Worm (Caenorhabditis elegans) whole organism, L2 larva: Measurements from ENCODE around the gene pcs-1.
A peak's percentile ranks its signal among the peaks of the same experiment; 100 is the strongest.

Source experiments
- C34F6.9 ChIP-seq: fragments of 150-350 bp; optimal IDR thresholded peaks from 2 replicates; lab custom pipeline; 2014; ENCODE audit warnings: missing biosample characterization, missing genetic modification characterization
- R02D3.7 ChIP-seq: fragments of 150-350 bp; optimal IDR thresholded peaks from 2 replicates; lab custom pipeline; 2014; ENCODE audit warnings: missing biosample characterization, missing genetic modification characterization
- Y55F3AM.14 ChIP-seq: fragments of 200-800 bp; sonication (Bioruptor generic); optimal IDR thresholded peaks from 2 replicates; lab custom pipeline; 2018; ENCODE audit warnings: mild to moderate bottlenecking, missing genetic modification characterization, missing compliant biosample characterization
- ZK546.5 ChIP-seq: sonication (generic microtip); optimal IDR thresholded peaks from 2 replicates; lab custom pipeline; 2017; ENCODE audit warnings: missing biosample characterization, missing genetic modification characterization
- alr-1 ChIP-seq: fragments of 150-350 bp; optimal IDR thresholded peaks from 2 replicates; lab custom pipeline; 2014; ENCODE audit warnings: missing biosample characterization, missing genetic modification characterization
- blmp-1 ChIP-seq: sonication (generic microtip); optimal IDR thresholded peaks from 2 replicates; lab custom pipeline; 2017; ENCODE audit warnings: missing genetic modification characterization, mild to moderate bottlenecking, missing compliant biosample characterization, antibody characterized with exemption, moderate library complexity; ENCODE audit not compliant: insufficient read depth
- ceh-16 ChIP-seq: fragments of 150-350 bp; optimal IDR thresholded peaks from 2 replicates; lab custom pipeline; 2014; ENCODE audit warnings: missing biosample characterization, missing genetic modification characterization
- ceh-82 ChIP-seq: fragments of 150-350 bp; optimal IDR thresholded peaks from 2 replicates; lab custom pipeline; 2014; ENCODE audit warnings: missing biosample characterization, missing genetic modification characterization
- crh-2 ChIP-seq: sonication (generic microtip); optimal IDR thresholded peaks from 2 replicates; lab custom pipeline; 2017; ENCODE audit warnings: missing biosample characterization, missing genetic modification characterization
- egl-27 ChIP-seq: sonication (generic microtip); optimal IDR thresholded peaks from 3 replicates; lab custom pipeline; 2017; ENCODE audit warnings: missing biosample characterization, missing genetic modification reagents, missing genetic modification characterization
- fos-1 ChIP-seq: fragments of 150-350 bp; optimal IDR thresholded peaks from 2 replicates; lab custom pipeline; 2014; ENCODE audit warnings: missing biosample characterization, missing genetic modification characterization
- gmeb-1 ChIP-seq: fragments of 150-350 bp; optimal IDR thresholded peaks from 2 replicates; lab custom pipeline; 2014; ENCODE audit warnings: missing biosample characterization, missing genetic modification characterization
- lin-11 ChIP-seq: fragments of 150-350 bp; sonication (generic microtip); optimal IDR thresholded peaks from 2 replicates; lab custom pipeline; 2014; ENCODE audit warnings: missing biosample characterization, missing genetic modification characterization, inconsistent platforms, mixed read lengths
- lin-13 ChIP-seq: fragments of 150-350 bp; optimal IDR thresholded peaks from 2 replicates; lab custom pipeline; 2014; ENCODE audit warnings: missing biosample characterization, missing genetic modification reagents, missing genetic modification characterization
- lin-39 ChIP-seq: fragments of 150-350 bp; optimal IDR thresholded peaks from 2 replicates; lab custom pipeline; 2014; ENCODE audit warnings: missing biosample characterization, missing genetic modification reagents, missing genetic modification characterization
- lsy-2 ChIP-seq, 2 experiments: fragments of 150-350 bp in 1 of 2; sonication (generic microtip) in 1 of 2; optimal IDR thresholded peaks; 2 replicates each; lab custom pipeline; 2014 to 2017; ENCODE audit warnings: missing biosample characterization in 2 of 2, missing genetic modification characterization in 2 of 2
- mab-5 ChIP-seq: fragments of 150-350 bp; optimal IDR thresholded peaks from 2 replicates; lab custom pipeline; 2014; ENCODE audit warnings: missing biosample characterization, missing genetic modification characterization
- mbf-1 ChIP-seq: sonication (generic microtip); optimal IDR thresholded peaks from 2 replicates; lab custom pipeline; 2017; ENCODE audit warnings: missing biosample characterization, missing genetic modification characterization
- nhr-10 ChIP-seq: sonication (generic microtip); optimal IDR thresholded peaks from 2 replicates; lab custom pipeline; 2017; ENCODE audit warnings: missing biosample characterization, missing genetic modification characterization
- nhr-11 ChIP-seq: fragments of 150-350 bp; optimal IDR thresholded peaks from 2 replicates; lab custom pipeline; 2014; ENCODE audit warnings: missing biosample characterization, missing genetic modification characterization
- nhr-129 ChIP-seq: fragments of 150-350 bp; optimal IDR thresholded peaks from 2 replicates; lab custom pipeline; 2014; ENCODE audit warnings: missing biosample characterization, missing genetic modification characterization
- nhr-21 ChIP-seq: fragments of 150-350 bp; optimal IDR thresholded peaks from 2 replicates; lab custom pipeline; 2014; ENCODE audit warnings: missing biosample characterization, missing genetic modification characterization
- nhr-23 ChIP-seq: fragments of 150-350 bp; optimal IDR thresholded peaks from 2 replicates; lab custom pipeline; 2014; ENCODE audit warnings: missing biosample characterization, missing genetic modification reagents, missing genetic modification characterization
- nhr-237 ChIP-seq: fragments of 150-350 bp; optimal IDR thresholded peaks from 2 replicates; lab custom pipeline; 2014; ENCODE audit warnings: missing biosample characterization, missing genetic modification characterization
- nhr-25 ChIP-seq: fragments of 150-350 bp; sonication (generic microtip); optimal IDR thresholded peaks from 3 replicates; lab custom pipeline; 2014; ENCODE audit warnings: missing biosample characterization, missing genetic modification characterization
- nhr-77 ChIP-seq: fragments of 150-350 bp; optimal IDR thresholded peaks from 2 replicates; lab custom pipeline; 2014; ENCODE audit warnings: missing biosample characterization, missing genetic modification characterization
- peb-1 ChIP-seq: fragments of 150-350 bp; optimal IDR thresholded peaks from 2 replicates; lab custom pipeline; 2014; ENCODE audit warnings: missing biosample characterization, missing genetic modification characterization
- sem-4 ChIP-seq: fragments of 150-350 bp; optimal IDR thresholded peaks from 2 replicates; lab custom pipeline; 2014; ENCODE audit warnings: missing biosample characterization, missing genetic modification reagents, missing genetic modification characterization
- skn-1 ChIP-seq: sonication (generic microtip); optimal IDR thresholded peaks from 2 replicates; lab custom pipeline; 2017; ENCODE audit warnings: missing biosample characterization, missing genetic modification characterization
- sma-9 ChIP-seq, 2 experiments: fragments of 150-350 bp in 1 of 2; sonication (generic microtip) in 1 of 2; optimal IDR thresholded peaks; 2 replicates each; lab custom pipeline; 2014 to 2016; ENCODE audit warnings: missing genetic modification characterization in 2 of 2, mild to moderate bottlenecking in 1 of 2, missing biosample characterization in 1 of 2, missing compliant biosample characterization in 1 of 2, missing genetic modification reagents in 1 of 2, moderate library complexity in 1 of 2
- snpc-4 ChIP-seq: fragments of 150-350 bp; optimal IDR thresholded peaks from 2 replicates; lab custom pipeline; 2014; ENCODE audit warnings: missing biosample characterization, missing genetic modification characterization
- unc-39 ChIP-seq: fragments of 150-350 bp; optimal IDR thresholded peaks from 2 replicates; lab custom pipeline; 2014; ENCODE audit warnings: missing biosample characterization, missing genetic modification characterization
- unc-55 ChIP-seq: fragments of 150-350 bp; sonication (generic microtip); optimal IDR thresholded peaks from 3 replicates; lab custom pipeline; 2014; ENCODE audit warnings: missing biosample characterization, missing genetic modification reagents, missing genetic modification characterization
- unc-62 ChIP-seq: fragments of 150-350 bp; optimal IDR thresholded peaks from 2 replicates; lab custom pipeline; 2014; ENCODE audit warnings: missing biosample characterization, missing genetic modification reagents, missing genetic modification characterization
- zag-1 ChIP-seq: fragments of 150-350 bp; optimal IDR thresholded peaks from 2 replicates; lab custom pipeline; 2014; ENCODE audit warnings: missing biosample characterization, missing genetic modification characterization
- ztf-1 ChIP-seq: fragments of 200-800 bp; sonication (Bioruptor generic); conservative IDR thresholded peaks from 2 replicates; pipeline ENCODE4 v1.3.6; 2022; ENCODE audit warnings: missing genetic modification characterization, missing compliant biosample characterization
- ztf-11 ChIP-seq: sonication (generic microtip); optimal IDR thresholded peaks from 2 replicates; lab custom pipeline; 2017; ENCODE audit warnings: missing biosample characterization, missing genetic modification characterization

pcs-1 gene

DNA sequence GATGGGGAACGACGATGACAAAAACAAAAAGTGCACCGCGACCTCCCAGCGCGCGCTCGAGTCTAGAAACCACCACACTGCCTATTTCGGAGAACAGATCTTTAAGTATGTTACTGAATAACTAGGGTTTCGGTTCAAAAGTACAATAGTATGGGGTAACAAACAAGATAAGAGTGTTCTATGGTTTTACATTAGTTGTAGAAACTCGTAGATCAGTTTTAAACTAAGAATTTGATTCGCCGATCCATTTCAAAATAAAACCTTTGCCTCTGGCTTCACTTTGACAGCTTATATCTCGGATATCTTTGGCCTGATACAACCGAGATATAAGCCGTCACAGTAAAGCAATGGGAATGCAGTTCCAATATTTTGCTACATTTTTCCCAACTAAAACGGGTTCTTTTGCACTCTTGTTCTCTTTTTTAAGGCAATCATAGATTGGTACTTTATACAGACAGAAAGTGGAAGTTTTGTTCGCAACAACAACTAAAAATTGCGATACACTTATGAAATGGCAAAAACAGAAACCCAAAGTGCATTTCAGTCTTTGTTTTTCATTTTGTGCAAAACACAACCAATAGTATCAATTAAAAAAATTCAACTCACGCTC, 38.9 kb upstream of the pcs-1 start:
- no peak for TF ChIP-seq ceh-82
- TF ChIP-seq sma-9 (GFP tag; optimal IDR thresholded peaks at IDR 0.05; lab: Kevin White, UChicago): peak; percentile 27
- no peak for TF ChIP-seq sma-9 (tag; optimal IDR thresholded peaks at IDR 0.05; lab: Kevin White, UChicago)
- TF ChIP-seq nhr-21: peak; percentile 5

- TF ChIP-seq Y55F3AM.14 (GFP tag; lab: Kevin White, UChicago) (peak; percentile 32), nhr-25 (tag; lab: Kevin White, UChicago) (peak; percentile 34), zag-1 (tag; lab: Kevin White, UChicago) (no peak), R02D3.7 (no peak), nhr-21 (peak; percentile 24), fos-1 (tag; lab: Kevin White, UChicago) (peak; percentile 0)
Observed at ce11 chrII:11614103-11614857, 36.7 kb upstream of the pcs-1 start.

DNA sequence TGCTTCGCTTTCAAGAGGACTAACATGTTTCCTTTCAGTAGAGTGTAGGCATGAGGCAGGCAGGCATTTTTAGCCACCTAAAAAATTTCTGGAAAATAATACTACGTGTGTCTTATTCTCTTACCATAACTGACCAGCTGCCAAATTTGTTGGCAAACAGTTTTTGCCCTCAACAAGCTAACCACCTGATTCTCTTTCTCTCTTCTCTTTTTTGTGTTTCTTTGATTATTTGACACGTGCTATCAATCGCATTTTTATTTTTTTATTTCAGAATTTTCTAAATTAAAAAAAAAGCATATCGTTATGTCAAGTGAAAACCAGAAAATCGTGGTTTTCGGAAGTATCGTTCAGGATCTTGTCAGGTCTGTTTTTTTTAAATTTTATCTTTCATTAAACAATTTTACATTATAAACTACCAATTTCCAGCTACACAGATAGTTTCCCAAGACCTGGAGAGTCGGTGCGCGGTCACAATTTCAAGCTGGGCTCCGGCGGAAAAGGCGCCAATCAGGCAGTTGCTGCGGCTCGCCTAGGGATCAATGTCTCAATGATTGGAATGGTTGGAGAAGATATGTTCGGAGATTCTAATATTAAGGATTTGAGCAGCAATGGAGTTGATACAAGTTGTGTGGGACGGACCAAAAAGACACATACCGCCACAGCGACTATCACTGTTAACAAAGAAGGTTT, 34.6 kb upstream of the pcs-1 start, which contains the start of gene F07A11.5:
TSS of gene F07A11.5 (plus strand) at position 267 of the 690 bp plus-strand sequence.
- no peak for TF ChIP-seq nhr-21
- no peak for TF ChIP-seq nhr-25 (tag; lab: Kevin White, UChicago)
- TF ChIP-seq nhr-237: no peak
- no peak for TF ChIP-seq mbf-1 (tag; lab: Kevin White, UChicago)
- TF ChIP-seq unc-55 (GFP tag; lab: Kevin White, UChicago): no peak
- TF ChIP-seq lsy-2 (tag; optimal IDR thresholded peaks at IDR 0.05; lab: Kevin White, UChicago): no peak

DNA sequence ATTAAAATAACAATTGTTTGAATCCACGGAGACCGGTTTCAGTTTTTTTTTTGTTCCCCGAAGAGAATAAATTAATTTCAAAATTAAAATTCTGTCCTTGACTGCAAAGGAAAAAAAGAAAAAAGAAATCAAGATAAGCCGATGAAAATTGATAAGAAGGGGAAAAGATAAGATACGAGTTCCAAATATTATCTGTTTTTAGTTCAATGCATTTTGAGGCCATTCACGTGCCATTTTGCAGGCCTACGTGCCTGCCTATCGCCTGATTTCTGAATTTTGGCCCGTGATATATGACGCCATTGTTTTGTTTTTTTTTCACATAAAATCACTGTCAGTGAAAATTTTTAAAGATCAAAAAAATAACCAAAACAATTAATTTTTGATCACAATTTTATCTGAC, 33.9 kb upstream of the pcs-1 start:
- TF ChIP-seq sem-4 (tag; lab: Kevin White, UChicago) (no peak), sma-9 (GFP tag; optimal IDR thresholded peaks at IDR 0.05; lab: Kevin White, UChicago) (peak; percentile 57), sma-9 (tag; optimal IDR thresholded peaks at IDR 0.05; lab: Kevin White, UChicago) (no peak), crh-2 (tag; lab: Kevin White, UChicago) (peak; percentile 46), gmeb-1 (tag; lab: Kevin White, UChicago) (peak; percentile 25), fos-1 (tag; lab: Kevin White, UChicago) (peak; percentile 71), unc-62 (GFP tag; lab: Kevin White, UChicago) (no peak), lin-13 (GFP tag; lab: Kevin White, UChicago) (no peak)

DNA sequence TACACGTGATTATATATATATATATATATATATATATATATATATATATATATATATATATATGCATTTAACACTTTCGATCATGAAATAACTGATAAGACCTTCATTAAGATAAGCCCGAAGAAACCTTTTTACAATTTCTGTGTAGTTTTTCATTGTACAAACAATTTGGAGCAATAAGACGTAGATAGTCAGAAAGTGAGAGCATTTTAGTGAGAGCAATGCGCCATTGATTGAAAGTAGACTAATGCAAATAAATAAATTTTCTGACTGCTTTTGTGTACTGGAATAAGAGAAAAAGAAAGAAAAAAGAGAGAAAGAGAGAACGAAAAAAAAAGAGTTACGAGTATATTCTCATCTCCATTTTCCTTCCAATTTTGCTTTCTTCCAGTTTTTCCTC, 27.1 kb upstream of the pcs-1 start:
- TF ChIP-seq nhr-11 (tag; lab: Kevin White, UChicago) (no peak), mbf-1 (tag; lab: Kevin White, UChicago) (no peak), C34F6.9 (tag; lab: Kevin White, UChicago) (no peak), ztf-1 (GFP tag; lab: Robert Waterston, UW) (no peak), ztf-11 (tag; lab: Kevin White, UChicago) (no peak), Y55F3AM.14 (GFP tag; lab: Kevin White, UChicago) (no peak), nhr-129 (tag; lab: Kevin White, UChicago) (no peak), zag-1 (tag; lab: Kevin White, UChicago) (no peak), mab-5 (tag; lab: Kevin White, UChicago) (no peak), nhr-10 (tag; lab: Kevin White, UChicago) (no peak), snpc-4 (tag; lab: Kevin White, UChicago) (no peak), egl-27 (tag; lab: Kevin White, UChicago) (no peak), alr-1 (tag; lab: Kevin White, UChicago) (no peak), peb-1 (tag; lab: Kevin White, UChicago) (no peak), fos-1 (tag; lab: Kevin White, UChicago) (peak; percentile 63), unc-55 (GFP tag; lab: Kevin White, UChicago) (peak; percentile 68), lin-11 (tag; lab: Kevin White, UChicago) (no peak), ZK546.5 (tag; lab: Kevin White, UChicago) (no peak), ceh-16 (tag; lab: Kevin White, UChicago) (no peak), blmp-1 (tag; lab: Kevin White, UChicago) (no peak), skn-1 (tag; lab: Kevin White, UChicago) (no peak), nhr-77 (tag; lab: Kevin White, UChicago) (no peak), crh-2 (tag; lab: Kevin White, UChicago) (peak; percentile 3), R02D3.7 (no peak), sma-9 (GFP tag; optimal IDR thresholded peaks at IDR 0.05; lab: Kevin White, UChicago) (peak; percentile 12), sma-9 (tag; optimal IDR thresholded peaks at IDR 0.05; lab: Kevin White, UChicago) (no peak), ceh-82 (no peak), nhr-23 (no peak), lin-39 (no peak), lin-13 (GFP tag; lab: Kevin White, UChicago) (no peak), gmeb-1 (tag; lab: Kevin White, UChicago) (no peak), unc-39 (tag; lab: Kevin White, UChicago) (no peak)
